Worm (Caenorhabditis elegans) whole organism, L1 larva: ENCODE data around the gene pink-1.

ENCODE experiments used
- ces-1 ChIP-seq: fragments of 150-350 bp; optimal IDR thresholded peaks from 2 replicates; lab custom pipeline; 2014; ENCODE audit warnings: missing biosample characterization, missing genetic modification reagents, missing genetic modification characterization
- elt-3 ChIP-seq, 6 experiments: fragments of 150-350 bp in 1 of 6; sonication (generic microtip); optimal IDR thresholded peaks; 2 replicates each; lab custom pipeline; 2017 to 2018; ENCODE audit warnings: missing biosample characterization in 6 of 6, missing genetic modification characterization in 6 of 6, inconsistent platforms in 1 of 6
- lin-13 ChIP-seq: fragments of 150-350 bp; optimal IDR thresholded peaks from 2 replicates; lab custom pipeline; 2014; ENCODE audit warnings: missing biosample characterization, missing genetic modification reagents, missing genetic modification characterization
- lin-39 ChIP-seq: fragments of 150-350 bp; optimal IDR thresholded peaks from 2 replicates; lab custom pipeline; 2014; ENCODE audit warnings: missing biosample characterization, missing genetic modification reagents, missing genetic modification characterization
- lsy-2 ChIP-seq, 2 experiments: fragments of 150-350 bp; optimal IDR thresholded peaks; 2 replicates each; lab custom pipeline; 2014; ENCODE audit warnings: missing biosample characterization in 2 of 2, missing genetic modification characterization in 2 of 2
- nhr-11 ChIP-seq: fragments of 150-350 bp; optimal IDR thresholded peaks from 2 replicates; lab custom pipeline; 2014; ENCODE audit warnings: missing biosample characterization, missing genetic modification characterization
- nhr-12 ChIP-seq: sonication (generic microtip); optimal IDR thresholded peaks from 2 replicates; lab custom pipeline; 2017; ENCODE audit warnings: missing biosample characterization, missing genetic modification characterization
- snpc-4 ChIP-seq: fragments of 150-350 bp; optimal IDR thresholded peaks from 2 replicates; lab custom pipeline; 2014; ENCODE audit warnings: missing biosample characterization, missing genetic modification characterization
- unc-62 ChIP-seq: fragments of 150-350 bp; optimal IDR thresholded peaks from 2 replicates; lab custom pipeline; 2014; ENCODE audit warnings: missing biosample characterization, missing genetic modification reagents, missing genetic modification characterization

- no peak for TF ChIP-seq snpc-4 (tag; lab: Kevin White, UChicago)
- no peak for TF ChIP-seq lin-39 (tag; lab: Kevin White, UChicago)
- TF ChIP-seq lsy-2 (tag; optimal IDR thresholded peaks at IDR 0.05; lab: Kevin White, UChicago), result no peak
- TF ChIP-seq unc-62 (GFP tag; lab: Kevin White, UChicago), result no peak
- no peak for TF ChIP-seq ces-1 (GFP tag; lab: Kevin White, UChicago)
- no peak for TF ChIP-seq nhr-12 (tag; lab: Kevin White, UChicago)
- TF ChIP-seq lin-13 (GFP tag; lab: Kevin White, UChicago), result no peak
- no peak for TF ChIP-seq nhr-11 (tag; lab: Kevin White, UChicago)
- TF ChIP-seq elt-3 (tag; optimal IDR thresholded peaks at IDR 0.05; lab: Kevin White, UChicago), result no peak
Observed at ce11 chrII:5384282-5384681, 11.2 kb downstream of the pink-1 start.
